Worm (Caenorhabditis elegans): ENCODE measurements around the gene B0432.8.

DNA sequence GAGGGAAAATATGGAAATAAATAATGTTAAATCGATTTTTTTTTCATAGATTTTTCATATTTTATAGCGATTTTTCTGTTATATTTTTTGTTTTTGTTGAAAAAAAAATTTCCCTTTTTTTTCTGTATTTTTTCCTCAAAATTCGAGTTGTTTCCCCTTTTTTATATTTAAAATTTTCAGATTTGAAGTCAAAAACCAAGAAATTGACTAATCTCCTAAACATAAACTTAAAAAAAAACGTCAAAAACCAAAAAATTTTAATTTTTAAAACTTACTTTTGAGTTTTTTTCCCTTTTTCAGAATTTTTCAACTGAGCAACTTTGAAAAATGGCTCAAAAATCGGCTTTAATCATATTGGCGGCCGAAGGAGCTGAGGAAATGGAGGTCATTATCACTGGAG is 11.7 kb upstream of the B0432.8 start, which contains the start of gene djr-1.1:
- TF ChIP-seq unc-55 (GFP tag; optimal IDR thresholded peaks at IDR 0.05) (no peak), alr-1 (tag; optimal IDR thresholded peaks at IDR 0.05) (no peak), mdl-1 (tag; optimal IDR thresholded peaks at IDR 0.05) (no peak), zag-1 (tag; optimal IDR thresholded peaks at IDR 0.05) (no peak), unc-62 (GFP tag; optimal IDR thresholded peaks at IDR 0.05) (no peak), nhr-129 (tag; optimal IDR thresholded peaks at IDR 0.05) (no peak), R02D3.7 (tag; optimal IDR thresholded peaks at IDR 0.05) (no peak), egl-27 (tag; optimal IDR thresholded peaks at IDR 0.05) (no peak), dmd-4 (tag; optimal IDR thresholded peaks at IDR 0.05) (no peak), ceh-16 (tag; optimal IDR thresholded peaks at IDR 0.05) (no peak), nhr-23 (tag; optimal IDR thresholded peaks at IDR 0.05) (no peak), nhr-77 (tag; optimal IDR thresholded peaks at IDR 0.05) (no peak)
